Fruit fly (Drosophila melanogaster) Kc167 (cell line): ENCODE results near the gene nesd.

ENCODE experiments used
- Myc ChIP-seq: fragments of >200 bp; optimal IDR thresholded peaks from 2 replicates; lab custom pipeline; 2017; ENCODE audit warnings: missing external identifiers
- Sin3A ChIP-seq: fragments of >200 bp; optimal IDR thresholded peaks from 2 replicates; lab custom pipeline; 2018; ENCODE audit warnings: missing external identifiers
- h ChIP-seq: fragments of >200 bp; optimal IDR thresholded peaks from 3 replicates; lab custom pipeline; 2018; ENCODE audit warnings: missing external identifiers
- insv ChIP-seq: fragments of >200 bp; optimal IDR thresholded peaks from 3 replicates; lab custom pipeline; 2018; ENCODE audit warnings: missing external identifiers
- psq ChIP-seq: fragments of >200 bp; optimal IDR thresholded peaks from 2 replicates; lab custom pipeline; 2017; ENCODE audit warnings: missing external identifiers

DNA sequence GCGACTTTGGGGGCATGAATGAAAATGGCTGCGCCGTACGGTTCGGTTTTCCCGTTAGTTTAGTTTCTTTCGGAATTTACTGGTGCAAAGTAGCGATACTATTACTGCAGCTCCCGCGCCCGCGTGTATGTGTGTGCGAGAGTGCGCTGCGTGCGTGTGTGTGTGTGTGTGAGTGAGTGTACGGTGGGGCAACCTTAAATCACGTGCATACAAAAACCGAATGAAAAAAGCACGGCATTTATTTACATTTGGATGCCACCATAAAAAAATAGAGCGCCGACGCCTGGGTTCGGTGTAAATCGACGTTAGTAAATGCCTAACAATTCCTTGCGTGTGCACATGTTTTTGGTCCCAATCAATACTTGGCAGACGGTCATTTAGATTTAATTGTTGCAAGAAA, 4.0 kb downstream of the nesd start:
- TF ChIP-seq insv (lab: Kevin White, UChicago) = no peak
- TF ChIP-seq psq (lab: Kevin White, UChicago) = no peak
- no peak for TF ChIP-seq h
- no peak for TF ChIP-seq Myc
- TF ChIP-seq Sin3A (lab: Kevin White, UChicago) = no peak
